Fruit fly (Drosophila melanogaster) whole organism, embryonic: ENCODE measurements around the gene CG31431.

Experiments used
- Abd-B ChIP-seq: fragments of 200-800 bp; sonication (Bioruptor generic); optimal IDR thresholded peaks from 2 replicates; lab custom pipeline; 2018; ENCODE audit warnings: missing biosample characterization, mild to moderate bottlenecking, missing genetic modification characterization, moderate library complexity
- BEAF-32 ChIP-seq: fragments of 200-800 bp; sonication (Bioruptor generic); optimal IDR thresholded peaks from 3 replicates; lab custom pipeline; 2017; ENCODE audit warnings: missing biosample characterization, missing genetic modification characterization, mild to moderate bottlenecking, moderate library complexity, missing genetic modification reagents
- Bteb2 ChIP-seq: fragments of 200-800 bp; sonication (Bioruptor generic); optimal IDR thresholded peaks from 2 replicates; lab custom pipeline; 2016; ENCODE audit warnings: missing biosample characterization, missing genetic modification characterization
- C15 ChIP-seq: fragments of 200-800 bp; sonication (Bioruptor generic); IDR thresholded peaks from 3 replicates; pipeline ENCODE4 v1.3.6; 2022; ENCODE audit warnings: missing biosample characterization, missing genetic modification characterization
- CG11696 ChIP-seq: fragments of 200-800 bp; sonication (Bioruptor generic); IDR thresholded peaks from 2 replicates; pipeline ENCODE4 v1.3.6; 2022; ENCODE audit warnings: missing biosample characterization, missing genetic modification characterization
- CG12071 ChIP-seq: fragments of 200-800 bp; sonication (Bioruptor generic); optimal IDR thresholded peaks from 3 replicates; lab custom pipeline; 2018; ENCODE audit warnings: missing biosample characterization, mild to moderate bottlenecking, missing genetic modification characterization
- CG12155 ChIP-seq: fragments of 200-800 bp; sonication (Bioruptor generic); optimal IDR thresholded peaks from 3 replicates; lab custom pipeline; 2016; ENCODE audit warnings: missing biosample characterization, missing genetic modification characterization
- CG14965 ChIP-seq: fragments of 200-800 bp; sonication (Bioruptor generic); optimal IDR thresholded peaks from 2 replicates; lab custom pipeline; 2016; ENCODE audit warnings: missing biosample characterization, missing genetic modification characterization, borderline replicate concordance
- CG15073 ChIP-seq: fragments of 200-800 bp; sonication (Bioruptor generic); optimal IDR thresholded peaks from 2 replicates; lab custom pipeline; 2016; ENCODE audit warnings: missing biosample characterization, missing genetic modification characterization
- CG15479 ChIP-seq: fragments of 200-800 bp; sonication (Bioruptor generic); optimal IDR thresholded peaks from 3 replicates; lab custom pipeline; 2019; ENCODE audit warnings: missing biosample characterization, mild to moderate bottlenecking, missing genetic modification characterization, moderate library complexity
- CG17612 ChIP-seq: fragments of 200-800 bp; sonication (Bioruptor generic); IDR thresholded peaks from 2 replicates; pipeline ENCODE4 v1.3.6; 2022; ENCODE audit warnings: missing biosample characterization, missing genetic modification characterization
- CG2116 ChIP-seq: fragments of 200-800 bp; sonication (Bioruptor generic); optimal IDR thresholded peaks from 3 replicates; lab custom pipeline; 2018; ENCODE audit warnings: missing biosample characterization, mild to moderate bottlenecking, missing genetic modification characterization
- CG2199 ChIP-seq: fragments of 200-800 bp; sonication (Bioruptor generic); IDR thresholded peaks from 3 replicates; pipeline ENCODE4 v1.3.6; 2022; ENCODE audit warnings: missing biosample characterization, missing genetic modification characterization
- CG2202 ChIP-seq: fragments of 200-800 bp; sonication (Bioruptor generic); optimal IDR thresholded peaks from 2 replicates; lab custom pipeline; 2018; ENCODE audit warnings: missing biosample characterization, mild to moderate bottlenecking, missing genetic modification characterization
- CG33557 ChIP-seq: fragments of 200-800 bp; sonication (Bioruptor generic); optimal IDR thresholded peaks from 2 replicates; lab custom pipeline; 2019; ENCODE audit warnings: missing biosample characterization, mild to moderate bottlenecking, missing genetic modification characterization, moderate library complexity
- CG3407 ChIP-seq: fragments of 200-800 bp; sonication (Bioruptor generic); optimal IDR thresholded peaks from 2 replicates; lab custom pipeline; 2018; ENCODE audit warnings: missing biosample characterization, mild to moderate bottlenecking, missing genetic modification characterization
- CG4282 ChIP-seq: fragments of 200-800 bp; sonication (Bioruptor generic); optimal IDR thresholded peaks from 2 replicates; lab custom pipeline; 2016; ENCODE audit warnings: missing biosample characterization, missing genetic modification characterization
- CG8359 ChIP-seq: fragments of 200-800 bp; sonication (Bioruptor generic); optimal IDR thresholded peaks from 2 replicates; lab custom pipeline; 2017; ENCODE audit warnings: missing biosample characterization, mild to moderate bottlenecking, missing genetic modification characterization, borderline replicate concordance
- CG8924 ChIP-seq: fragments of 200-800 bp; optimal IDR thresholded peaks from 3 replicates; lab custom pipeline; 2019; ENCODE audit warnings: missing biosample characterization, mild to moderate bottlenecking, missing genetic modification characterization, moderate library complexity
- CG8944 ChIP-seq: fragments of 200-800 bp; sonication (Bioruptor generic); optimal IDR thresholded peaks from 3 replicates; lab custom pipeline; 2016; ENCODE audit warnings: missing biosample characterization, missing genetic modification characterization
- CkIIα-i1 ChIP-seq: fragments of 200-800 bp; sonication (Bioruptor generic); IDR thresholded peaks from 2 replicates; pipeline ENCODE4 v1.3.6; 2022; ENCODE audit warnings: missing biosample characterization, missing genetic modification characterization
- Dll ChIP-seq: fragments of 200-800 bp; sonication (Bioruptor generic); IDR thresholded peaks from 4 replicates; pipeline ENCODE4 v1.3.6; 2022; ENCODE audit warnings: missing biosample characterization, missing genetic modification characterization; ENCODE audit not compliant: partially characterized antibody
- ERR ChIP-seq: fragments of 200-800 bp; sonication (Bioruptor generic); optimal IDR thresholded peaks from 2 replicates; lab custom pipeline; 2016; ENCODE audit warnings: missing biosample characterization, missing genetic modification characterization
- Elba2 ChIP-seq: fragments of 200-800 bp; sonication (Bioruptor generic); optimal IDR thresholded peaks from 3 replicates; lab custom pipeline; 2016; ENCODE audit warnings: missing biosample characterization, missing genetic modification characterization
- Hmr ChIP-seq: fragments of 200-800 bp; sonication (Bioruptor generic); optimal IDR thresholded peaks from 3 replicates; lab custom pipeline; 2017; ENCODE audit warnings: mild to moderate bottlenecking, missing biosample characterization, missing genetic modification reagents, missing genetic modification characterization
- Lim3 ChIP-seq: fragments of 200-800 bp; sonication (Bioruptor generic); IDR thresholded peaks from 2 replicates; pipeline ENCODE4 v1.3.6; 2022; ENCODE audit warnings: missing biosample characterization, missing genetic modification characterization
- Nf-YB ChIP-seq: fragments of 200-800 bp; sonication (Bioruptor generic); optimal IDR thresholded peaks from 3 replicates; lab custom pipeline; 2019; ENCODE audit warnings: missing biosample characterization, mild to moderate bottlenecking, missing genetic modification characterization, moderate library complexity
- Taf1 ChIP-seq: fragments of 200-800 bp; sonication (Bioruptor generic); IDR thresholded peaks from 2 replicates; pipeline ENCODE4 v1.3.6; 2022; ENCODE audit warnings: missing biosample characterization, missing genetic modification characterization
- Tbp ChIP-seq: fragments of >200 bp; optimal IDR thresholded peaks from 2 replicates; lab custom pipeline; 2018; ENCODE audit warnings: missing biosample characterization, missing genetic modification characterization
- Trl ChIP-seq, 3 experiments: fragments of >200 bp in 2 of 3; fragments of 200-800 bp in 1 of 3; sonication (Bioruptor generic) in 1 of 3; optimal IDR thresholded peaks; 2 replicates in 1 of 3; 3 replicates in 2 of 3; lab custom pipeline; 2016 to 2017; ENCODE audit warnings: missing biosample characterization in 1 of 3, missing genetic modification characterization in 1 of 3
- YL-1 ChIP-seq: fragments of 200-800 bp; sonication (Bioruptor generic); optimal IDR thresholded peaks from 3 replicates; lab custom pipeline; 2017; ENCODE audit warnings: missing biosample characterization, mild to moderate bottlenecking, missing genetic modification characterization
- ase ChIP-seq: fragments of 200-800 bp; sonication (Bioruptor generic); IDR thresholded peaks from 3 replicates; pipeline ENCODE4 v1.3.6; 2022; ENCODE audit warnings: missing biosample characterization, missing genetic modification characterization
- caup ChIP-seq: fragments of 200-800 bp; sonication (Bioruptor generic); optimal IDR thresholded peaks from 3 replicates; lab custom pipeline; 2017; ENCODE audit warnings: missing biosample characterization, mild to moderate bottlenecking, missing genetic modification characterization, moderate library complexity; ENCODE audit not compliant: severe bottlenecking
- cg ChIP-seq: fragments of 200-800 bp; sonication (Bioruptor generic); optimal IDR thresholded peaks from 3 replicates; lab custom pipeline; 2019; ENCODE audit warnings: missing biosample characterization, mild to moderate bottlenecking, missing genetic modification characterization, moderate library complexity
- chif ChIP-seq, 2 experiments: fragments of 200-800 bp; sonication (Bioruptor generic); optimal IDR thresholded peaks; 3 replicates each; lab custom pipeline; 2016; ENCODE audit warnings: missing biosample characterization in 2 of 2, missing genetic modification characterization in 2 of 2
- eve ChIP-seq, 2 experiments: fragments of >200 bp; optimal IDR thresholded peaks; 2 replicates each; lab custom pipeline; 2017; ENCODE audit warnings: missing biosample characterization in 2 of 2, missing genetic modification characterization in 2 of 2
- fu2 ChIP-seq: fragments of 200-800 bp; sonication (Bioruptor generic); optimal IDR thresholded peaks from 2 replicates; lab custom pipeline; 2016; ENCODE audit warnings: missing biosample characterization, missing genetic modification characterization
- inv ChIP-seq: fragments of 200-800 bp; sonication (Bioruptor generic); IDR thresholded peaks from 2 replicates; pipeline ENCODE4 v1.3.6; 2022; ENCODE audit warnings: missing biosample characterization, missing genetic modification characterization; ENCODE audit not compliant: partially characterized antibody
- kah ChIP-seq: fragments of 200-800 bp; sonication (Bioruptor generic); optimal IDR thresholded peaks from 2 replicates; lab custom pipeline; 2018; ENCODE audit warnings: missing biosample characterization, mild to moderate bottlenecking, missing genetic modification characterization
- nom ChIP-seq: fragments of 200-800 bp; sonication (Bioruptor generic); optimal IDR thresholded peaks from 2 replicates; lab custom pipeline; 2017; ENCODE audit warnings: missing biosample characterization, missing genetic modification characterization, mild to moderate bottlenecking, moderate library complexity, missing genetic modification reagents
- p53 ChIP-seq: fragments of 200-800 bp; sonication (Bioruptor generic); optimal IDR thresholded peaks from 2 replicates; lab custom pipeline; 2016; ENCODE audit warnings: missing biosample characterization, missing genetic modification characterization
- pzg ChIP-seq: fragments of 200-800 bp; sonication (Bioruptor generic); optimal IDR thresholded peaks from 3 replicates; lab custom pipeline; 2018; ENCODE audit warnings: missing biosample characterization, mild to moderate bottlenecking, missing genetic modification characterization, moderate library complexity
- sisA ChIP-seq: fragments of 200-800 bp; sonication (Bioruptor generic); IDR thresholded peaks from 2 replicates; pipeline ENCODE4 v1.3.6; 2022; ENCODE audit warnings: missing biosample characterization, missing genetic modification characterization
- ssp ChIP-seq: fragments of 200-800 bp; sonication (Bioruptor generic); IDR thresholded peaks from 2 replicates; pipeline ENCODE4 v1.3.6; 2022; ENCODE audit warnings: missing biosample characterization, missing genetic modification characterization
- zfh1 ChIP-seq: fragments of 200-800 bp; sonication (Bioruptor generic); IDR thresholded peaks from 3 replicates; pipeline ENCODE4 v1.3.6; 2022; ENCODE audit warnings: missing biosample characterization, missing genetic modification characterization

Gene CG31431

DNA sequence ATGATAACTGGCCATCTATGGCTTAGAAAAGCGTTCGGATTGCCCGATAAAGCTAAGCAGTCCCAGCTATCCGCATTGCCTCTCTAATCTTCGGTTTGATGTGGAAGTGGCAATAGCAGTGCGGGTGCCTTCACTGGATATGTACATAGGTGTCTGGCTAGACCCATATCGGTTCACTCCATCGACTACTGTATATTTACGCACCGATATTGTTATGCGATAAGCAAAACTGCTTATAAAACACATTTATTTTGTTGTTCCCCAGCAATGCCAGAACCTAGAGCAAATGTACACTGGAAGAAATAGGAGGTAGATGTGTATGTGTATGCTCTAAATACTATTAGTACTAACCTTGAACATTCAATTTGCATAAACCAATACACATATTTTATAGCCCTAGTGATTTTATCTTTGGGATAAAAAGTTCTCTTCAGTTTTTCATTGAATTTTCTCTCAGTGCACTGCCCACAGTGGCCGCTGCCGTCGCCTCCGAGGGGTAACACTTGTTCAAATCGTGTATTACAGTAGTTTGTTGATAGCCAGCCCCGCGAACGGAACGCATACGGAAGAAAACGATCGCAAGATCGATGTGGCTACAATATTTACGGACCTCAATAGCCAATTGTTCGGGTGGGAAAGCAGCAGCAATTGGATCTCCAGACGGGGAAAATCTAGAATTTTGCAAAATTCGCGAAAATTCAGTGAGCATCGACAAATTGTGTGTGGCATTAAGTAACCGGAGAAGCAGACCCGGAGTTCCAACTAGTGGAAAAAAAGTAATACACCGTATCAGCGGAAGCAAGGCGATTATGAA, at the start of gene CG31431 (continued):
- TF ChIP-seq p53 (peak; percentile 82), YL-1 (GFP tag; lab: Kevin White, UChicago) (peak; percentile 83), Lim3 (GFP tag; lab: Robert Waterston, UW) (peak; percentile 79), CG2116 (GFP tag; lab: Kevin White, UChicago) (peak; percentile 75), Tbp (GFP tag; lab: Kevin White, UChicago) (no peak), ERR (GFP tag; lab: Kevin White, UChicago) (peak; percentile 97), eve (GFP tag; optimal IDR thresholded peaks at IDR 0.05; lab: Kevin White, UChicago) (peak; percentile 73 to 97), CG17612 (peak; percentile 93), kah (peak; percentile 93), CG2202 (tag; lab: Kevin White, UChicago) (peak; percentile 86), inv (GFP tag; lab: Robert Waterston, UW) (no peak), CG12155 (GFP tag; lab: Kevin White, UChicago) (peak; percentile 96), CG8924 (tag; lab: Kevin White, UChicago) (peak; percentile 98), CG11696 (GFP tag; lab: Robert Waterston, UW) (peak; percentile 88), CG3407 (peak; percentile 90), cg (GFP tag; lab: Kevin White, UChicago) (no peak), chif (GFP tag; optimal IDR thresholded peaks at IDR 0.05; lab: Kevin White, UChicago) (peak; percentile 97), fu2 (GFP tag; lab: Kevin White, UChicago) (peak; percentile 97), Nf-YB (GFP tag; lab: Kevin White, UChicago) (peak; percentile 82), caup (GFP tag; lab: Kevin White, UChicago) (peak; percentile 98), Hmr (GFP tag; lab: Kevin White, UChicago) (peak; percentile 98), Bteb2 (GFP tag; lab: Kevin White, UChicago) (peak; percentile 96), CG12071 (GFP tag; lab: Kevin White, UChicago) (peak; percentile 97), Taf1 (GFP tag; lab: Robert Waterston, UW) (peak; percentile 97), CG15073 (GFP tag; lab: Kevin White, UChicago) (peak; percentile 78), ssp (GFP tag; lab: Robert Waterston, UW) (peak; percentile 89), CG14965 (GFP tag; lab: Kevin White, UChicago) (peak; percentile 85), CG8944 (GFP tag; lab: Kevin White, UChicago) (peak; percentile 98), CG33557 (peak; percentile 92), CG15479 (GFP tag; lab: Kevin White, UChicago) (peak; percentile 58), CG8359 (peak; percentile 90), CkIIα-i1 (GFP tag; lab: Robert Waterston, UW) (peak; percentile 84), sisA (GFP tag; lab: Robert Waterston, UW) (peak; percentile 96), ase (GFP tag; lab: Robert Waterston, UW) (peak; percentile 96), C15 (peak; percentile 95), BEAF-32 (peak; percentile 16), nom (peak; percentile 73), pzg (GFP tag; lab: Kevin White, UChicago) (peak; percentile 38), Abd-B (peak; percentile 93), CG2199 (GFP tag; lab: Robert Waterston, UW) (peak; percentile 93), Trl (optimal IDR thresholded peaks at IDR 0.05; lab: Kevin White, UChicago) (no peak), Trl (GFP tag; optimal IDR thresholded peaks at IDR 0.05; lab: Kevin White, UChicago) (peak; percentile 98), CG4282 (GFP tag; lab: Kevin White, UChicago) (peak; percentile 92), Elba2 (GFP tag; lab: Kevin White, UChicago) (peak; percentile 41), zfh1 (GFP tag; lab: Robert Waterston, UW) (peak; percentile 98), Dll (no peak)
- TF ChIP-seq, all 482 proteins: peak for 437
